Fruit fly (Drosophila melanogaster) S2 (cell line): ENCODE data around the gene CG2113.

Experiments used
- CG8478 ChIP-seq: fragments of >200 bp; optimal IDR thresholded peaks from 2 replicates; lab custom pipeline; 2018
- CTCF ChIP-seq, 2 experiments: fragments of >200 bp; optimal IDR thresholded peaks; 2 replicates each; lab custom pipeline; 2018

Gene CG2113

DNA sequence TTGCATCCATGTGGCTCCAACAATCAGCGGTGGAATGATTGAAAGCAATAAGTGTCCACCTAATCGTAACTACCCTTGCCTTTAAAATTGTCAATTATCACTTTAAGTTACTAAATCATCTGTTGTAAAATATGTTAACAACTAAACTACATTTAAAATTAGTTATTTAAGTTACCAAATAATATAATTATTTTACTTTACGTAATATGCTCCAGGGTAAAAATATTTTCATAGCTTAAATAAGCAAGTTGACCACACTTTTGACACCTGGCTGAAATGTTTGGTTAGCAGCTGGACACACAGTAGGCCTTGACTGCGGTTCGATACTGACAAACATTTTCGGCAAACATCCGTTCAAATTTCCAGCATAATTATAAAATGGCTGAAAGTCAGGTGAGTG is at the start of gene CG2113:
CG2113 (plus strand) TSS at position 301 of the 400 bp plus-strand sequence.
- no peak for TF ChIP-seq CTCF (optimal IDR thresholded peaks at IDR 0.05; lab: Kevin White, UChicago)
- TF ChIP-seq CG8478 (lab: Kevin White, UChicago), result no peak

DNA sequence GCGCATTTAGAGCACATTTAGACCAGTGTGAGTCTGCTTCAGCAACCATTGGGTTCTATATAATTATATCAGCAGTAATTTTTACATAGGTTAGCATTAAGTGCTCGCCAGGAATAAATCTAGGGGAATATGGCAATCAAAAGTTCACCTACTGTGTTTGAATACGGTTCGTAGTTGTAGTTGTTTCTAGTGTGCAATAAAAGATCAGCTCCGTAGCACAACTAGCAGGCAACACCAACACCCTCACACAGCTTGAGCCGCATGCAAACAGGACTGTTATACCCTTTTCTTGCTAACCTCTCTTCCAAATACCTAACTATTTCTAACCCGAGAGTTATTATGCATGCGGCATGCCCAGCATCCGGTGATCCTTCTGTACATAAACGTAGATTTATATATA is 43.5 kb upstream of the CG2113 start, which contains the start of gene CG32846:
CG32846 (minus strand) TSS at position 101 of the 400 bp plus-strand sequence.
- TF ChIP-seq CG8478 (lab: Kevin White, UChicago), result no peak
- TF ChIP-seq CTCF (optimal IDR thresholded peaks at IDR 0.05; lab: Kevin White, UChicago), result no peak

- TF ChIP-seq CG8478 (lab: Kevin White, UChicago), result no peak
- no peak for TF ChIP-seq CTCF (optimal IDR thresholded peaks at IDR 0.05; lab: Kevin White, UChicago)
Measured at dm6 chr3L:2960949-2961584, 33.9 kb upstream of the CG2113 start, which contains the start of the genes CG34025 and Or63a. Gene CG34025 (minus strand): TSS chr3L:2961049. Gene Or63a (plus strand): TSS chr3L:2961534.

- no peak for TF ChIP-seq CG8478 (lab: Kevin White, UChicago)
- TF ChIP-seq CTCF (optimal IDR thresholded peaks at IDR 0.05; lab: Kevin White, UChicago), result no peak
Measured at dm6 chr3L:2980856-2981255, 14.1 kb upstream of the CG2113 start, which contains the start of gene CPT2. Gene CPT2 (plus strand): TSS chr3L:2981022.

- TF ChIP-seq CG8478 (lab: Kevin White, UChicago), result no peak
- no peak for TF ChIP-seq CTCF (optimal IDR thresholded peaks at IDR 0.05; lab: Kevin White, UChicago)
Measured at dm6 chr3L:2986302-2986701, 8.7 kb upstream of the CG2113 start.

dm6 chr3L:2987749-2988148 is 7.2 kb upstream of the CG2113 start:
- TF ChIP-seq CG8478 (lab: Kevin White, UChicago) (no peak), CTCF (optimal IDR thresholded peaks at IDR 0.05; lab: Kevin White, UChicago) (no peak)

DNA sequence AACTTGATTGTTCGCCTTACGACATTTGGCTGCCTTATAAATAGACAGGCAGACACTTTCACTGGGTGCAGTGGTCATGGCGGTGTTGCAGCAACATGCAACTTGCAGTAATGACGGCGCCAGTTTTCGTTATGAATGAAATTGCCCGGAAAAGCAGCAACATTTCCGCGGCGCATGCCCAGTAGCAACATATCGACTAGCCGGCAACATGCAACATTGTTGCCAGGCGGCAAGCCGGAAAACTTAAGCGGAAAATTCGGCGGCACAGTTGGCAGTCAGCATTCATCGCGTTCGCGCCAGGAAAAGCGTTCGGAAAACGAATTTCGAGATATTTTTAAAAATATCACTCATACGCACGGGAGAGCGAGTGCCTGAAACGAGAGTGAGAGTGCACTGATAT is 6.5 kb downstream of the CG2113 start, which contains the start of gene FMRFaR:
FMRFaR (plus strand) TSS at position 272 of the 400 bp plus-strand sequence.
- TF ChIP-seq CTCF (optimal IDR thresholded peaks at IDR 0.05; lab: Kevin White, UChicago), result no peak
- TF ChIP-seq CG8478 (lab: Kevin White, UChicago), result no peak

DNA sequence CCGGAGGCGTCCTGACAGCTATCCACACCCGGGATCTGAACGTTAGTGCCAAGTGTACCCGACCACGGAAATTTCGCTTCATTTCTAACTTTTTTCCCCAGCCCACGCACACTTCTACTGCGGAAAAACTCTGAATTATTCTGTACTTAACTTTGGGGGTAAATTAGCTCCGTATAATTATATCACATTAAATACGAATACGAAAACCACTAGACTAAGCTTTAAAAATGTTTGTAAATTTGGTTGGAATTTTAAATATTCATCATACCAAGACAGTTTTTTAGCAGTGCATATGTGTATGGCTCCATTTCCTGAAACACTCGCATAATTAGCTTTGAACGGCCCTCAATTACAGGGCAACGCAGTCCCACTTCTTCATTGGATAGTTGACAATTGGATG is 18.5 kb downstream of the CG2113 start:
- TF ChIP-seq CG8478 (lab: Kevin White, UChicago) (no peak), CTCF (optimal IDR thresholded peaks at IDR 0.05; lab: Kevin White, UChicago) (no peak)

DNA sequence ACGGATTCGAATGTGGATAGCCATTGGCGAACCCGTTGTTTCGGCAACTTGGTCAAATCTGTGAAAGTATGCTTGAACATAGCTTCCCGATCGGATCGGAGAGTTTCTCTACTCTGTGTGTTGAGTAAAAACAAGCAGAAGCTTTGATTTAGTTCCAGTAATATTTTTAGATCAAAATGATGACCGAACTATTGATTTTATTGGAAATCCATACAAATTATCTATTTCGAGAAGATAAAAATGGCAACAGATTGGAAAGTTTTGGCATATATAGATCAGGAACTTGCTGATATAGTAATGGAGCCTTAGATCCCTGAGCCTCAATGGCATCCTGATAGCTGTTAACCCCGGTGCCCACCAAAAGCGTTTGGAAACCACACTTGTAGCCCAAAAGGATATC is 21.0 kb downstream of the CG2113 start, which contains the start of gene CG32488:
CG32488 (minus strand) TSS at position 101 of the 400 bp plus-strand sequence.
- TF ChIP-seq CTCF (optimal IDR thresholded peaks at IDR 0.05; lab: Kevin White, UChicago) (no peak), CG8478 (lab: Kevin White, UChicago) (no peak)

dm6 chr3L:3017156-3017555 is 22.2 kb downstream of the CG2113 start, which contains the start of gene CG32487:
Gene CG32487 (minus strand): TSS chr3L:3017256.
- TF ChIP-seq CTCF (optimal IDR thresholded peaks at IDR 0.05; lab: Kevin White, UChicago) (no peak), CG8478 (lab: Kevin White, UChicago) (no peak)

DNA sequence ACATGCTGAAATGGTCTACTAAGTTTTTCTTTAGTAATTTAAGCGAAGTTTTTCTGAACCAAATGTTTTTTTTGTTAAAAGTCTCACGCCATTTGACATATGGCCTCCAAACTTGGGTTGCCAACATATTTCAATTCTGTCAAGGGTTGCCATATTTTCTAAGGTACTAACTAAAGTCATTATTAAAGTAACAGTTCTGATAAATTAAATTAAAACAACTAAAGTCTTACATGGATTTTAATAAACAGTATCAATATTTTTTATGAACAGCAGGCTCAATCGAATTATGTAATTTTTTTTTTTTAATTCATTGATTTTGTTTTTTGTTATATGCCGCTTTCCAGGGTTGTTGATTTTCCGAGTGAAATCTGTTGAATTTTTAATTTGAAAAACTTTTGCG is 31.4 kb downstream of the CG2113 start, which contains the start of gene aly:
aly (minus strand) TSS at position 101 of the 400 bp plus-strand sequence.
- no peak for TF ChIP-seq CTCF (optimal IDR thresholded peaks at IDR 0.05; lab: Kevin White, UChicago)
- no peak for TF ChIP-seq CG8478 (lab: Kevin White, UChicago)

DNA sequence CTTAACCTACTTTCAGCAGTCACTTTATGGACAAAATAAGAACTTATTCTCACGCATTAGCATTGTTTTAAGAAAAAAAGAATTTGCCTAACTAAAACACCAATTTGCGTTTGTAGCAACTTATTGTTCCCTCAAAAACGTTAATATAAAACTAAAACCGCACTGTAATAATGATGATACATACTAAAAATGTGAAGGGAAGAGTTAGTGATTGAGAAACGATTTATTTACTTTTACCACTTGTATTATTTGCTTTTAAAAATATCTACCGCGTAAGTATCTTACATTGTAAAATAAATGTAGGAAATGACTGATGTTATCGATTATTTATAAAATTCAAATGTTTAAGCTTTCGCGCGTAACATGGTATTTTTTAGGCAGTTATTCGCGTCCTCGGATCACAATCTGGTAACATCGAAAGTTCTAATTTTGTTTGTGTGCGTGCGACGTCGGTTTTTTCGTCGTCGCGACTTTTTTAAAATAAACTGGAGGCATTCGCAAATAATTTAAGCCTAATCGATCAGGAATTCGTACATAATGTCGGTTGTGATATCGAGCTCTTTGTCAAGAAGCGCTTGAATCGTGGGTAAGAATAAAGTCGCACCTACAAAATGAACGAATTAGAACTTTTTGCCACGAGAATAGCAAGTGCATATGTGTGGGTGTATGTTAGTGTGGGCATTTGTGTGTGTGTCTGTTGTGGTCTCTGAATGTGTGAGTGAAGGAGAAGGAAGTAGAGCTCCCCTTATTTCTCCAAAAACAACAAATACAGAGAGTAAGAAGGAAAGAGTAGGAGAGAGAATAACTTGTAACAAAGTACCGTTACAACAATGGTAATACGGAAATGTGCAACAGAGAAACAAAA is 40.0 kb downstream of the CG2113 start, which contains the start of gene CG2162:
CG2162 (plus strand) TSS at position 418 of the 865 bp plus-strand sequence.
- no peak for TF ChIP-seq CG8478 (lab: Kevin White, UChicago)
- no peak for TF ChIP-seq CTCF (optimal IDR thresholded peaks at IDR 0.05; lab: Kevin White, UChicago)

DNA sequence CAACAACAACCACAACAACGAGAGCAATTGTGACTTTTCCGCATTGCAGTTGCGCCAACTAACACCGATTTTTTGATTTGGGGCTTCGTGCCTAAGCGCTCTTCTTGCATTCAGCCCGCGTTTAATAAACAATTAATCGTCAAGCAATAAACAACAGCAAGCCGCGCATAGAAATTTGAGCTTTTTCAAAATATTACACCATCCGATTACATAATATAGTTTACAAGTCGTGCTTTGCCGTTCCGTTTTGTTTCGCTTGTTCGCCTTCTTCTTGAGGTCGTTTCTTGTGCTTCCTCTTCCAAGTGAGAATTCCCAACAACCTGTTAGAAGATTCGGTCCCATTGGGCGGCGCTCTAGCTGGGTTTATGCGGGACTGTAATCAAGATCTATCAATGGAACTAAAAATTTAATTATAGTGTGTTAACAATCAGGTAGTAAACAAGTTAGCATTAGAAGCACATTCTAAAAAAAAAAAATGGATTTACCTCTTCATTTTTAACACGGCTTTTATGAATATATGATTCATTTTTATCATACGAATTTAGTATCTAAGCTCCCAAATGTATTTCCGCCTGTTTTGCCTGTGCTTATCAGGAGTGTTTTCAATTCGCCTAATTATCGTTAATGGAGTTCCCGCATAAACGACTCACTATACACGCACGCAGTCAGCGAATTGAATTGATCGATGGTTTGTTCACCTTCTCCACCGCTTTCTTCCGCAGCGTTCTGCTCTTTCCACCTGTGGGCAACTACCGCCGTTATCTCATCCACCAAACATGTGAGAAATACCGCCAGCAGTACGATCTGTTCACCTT is 41.0 kb downstream of the CG2113 start:
- TF ChIP-seq CTCF (optimal IDR thresholded peaks at IDR 0.05; lab: Kevin White, UChicago), result no peak
- no peak for TF ChIP-seq CG8478 (lab: Kevin White, UChicago)
